Worm (Caenorhabditis elegans) whole organism, L4 larva: Measurements from ENCODE around the gene srab-16.

Experiments
- F10B5.3 ChIP-seq: sonication (generic microtip); optimal IDR thresholded peaks from 2 replicates; lab custom pipeline; 2016; ENCODE audit warnings: mild to moderate bottlenecking, missing genetic modification characterization, missing compliant biosample characterization
- F37D6.2 ChIP-seq: sonication (generic microtip); optimal IDR thresholded peaks from 2 replicates; lab custom pipeline; 2016; ENCODE audit warnings: mild to moderate bottlenecking, missing genetic modification characterization, missing compliant biosample characterization
- T20F7.1 ChIP-seq: fragments of 200-800 bp; sonication (Bioruptor generic); optimal IDR thresholded peaks from 2 replicates; lab custom pipeline; 2018; ENCODE audit warnings: mild to moderate bottlenecking, missing genetic modification characterization, missing compliant biosample characterization
- T26A8.4 ChIP-seq: fragments of 200-800 bp; sonication (Bioruptor generic); IDR thresholded peaks from 2 replicates; pipeline ENCODE4 v1.3.6; 2022; ENCODE audit warnings: missing genetic modification characterization, missing compliant biosample characterization
- ZK337.2 ChIP-seq: fragments of 200-800 bp; sonication (Bioruptor generic); IDR thresholded peaks from 2 replicates; pipeline ENCODE4 v1.3.6; 2022; ENCODE audit warnings: missing genetic modification reagents, missing genetic modification characterization, missing compliant biosample characterization
- aha-1 ChIP-seq: fragments of 150-350 bp; peaks from one replicate; lab custom pipeline; 2014; ENCODE audit warnings: missing biosample characterization, missing genetic modification characterization
- arid-1 ChIP-seq: fragments of 200-800 bp; sonication (Bioruptor generic); conservative IDR thresholded peaks from 2 replicates; pipeline ENCODE4 v1.3.6; 2022; ENCODE audit warnings: missing genetic modification reagents, missing genetic modification characterization, missing compliant biosample characterization
- ces-1 ChIP-seq: fragments of 150-350 bp; sonication (generic microtip); optimal IDR thresholded peaks from 4 replicates; lab custom pipeline; 2014; ENCODE audit warnings: missing biosample characterization, missing genetic modification reagents, missing genetic modification characterization
- cey-2 ChIP-seq: sonication (generic microtip); optimal IDR thresholded peaks from 3 replicates; lab custom pipeline; 2017; ENCODE audit warnings: missing genetic modification characterization, mild to moderate bottlenecking, missing compliant biosample characterization, antibody characterized with exemption, borderline replicate concordance; ENCODE audit not compliant: insufficient read depth
- fos-1 ChIP-seq: fragments of 150-350 bp; optimal IDR thresholded peaks from 2 replicates; lab custom pipeline; 2014; ENCODE audit warnings: missing biosample characterization, missing genetic modification characterization
- gei-8 ChIP-seq: fragments of 200-800 bp; sonication (Bioruptor generic); optimal IDR thresholded peaks from 2 replicates; lab custom pipeline; 2018; ENCODE audit warnings: mild to moderate bottlenecking, missing genetic modification characterization, missing compliant biosample characterization
- hmg-1.1 ChIP-seq: fragments of 200-800 bp; sonication (Bioruptor generic); IDR thresholded peaks from 2 replicates; pipeline ENCODE4 v1.3.6; 2022; ENCODE audit warnings: missing genetic modification reagents, missing genetic modification characterization, missing compliant biosample characterization
- lim-7 ChIP-seq: fragments of 200-800 bp; sonication (Bioruptor generic); IDR thresholded peaks from 2 replicates; pipeline ENCODE4 v1.3.6; 2022; ENCODE audit warnings: missing genetic modification characterization, missing compliant biosample characterization
- lin-13 ChIP-seq: fragments of 150-350 bp; optimal IDR thresholded peaks from 2 replicates; lab custom pipeline; 2014; ENCODE audit warnings: missing biosample characterization, missing genetic modification reagents, missing genetic modification characterization
- mep-1 ChIP-seq: fragments of 150-350 bp; sonication (generic microtip); optimal IDR thresholded peaks from 3 replicates; lab custom pipeline; 2014; ENCODE audit warnings: missing biosample characterization, missing genetic modification characterization
- nhr-41 ChIP-seq: fragments of 200-800 bp; sonication (Bioruptor generic); IDR thresholded peaks from 2 replicates; pipeline ENCODE4 v1.3.6; 2022; ENCODE audit warnings: missing genetic modification reagents, missing genetic modification characterization, missing compliant biosample characterization
- nhr-42 ChIP-seq: fragments of 200-800 bp; sonication (Bioruptor generic); IDR thresholded peaks from 2 replicates; pipeline ENCODE4 v1.3.6; 2022; ENCODE audit warnings: missing genetic modification characterization, missing compliant biosample characterization
- nhr-76 ChIP-seq: fragments of 150-350 bp; optimal IDR thresholded peaks from 2 replicates; lab custom pipeline; 2014; ENCODE audit warnings: missing biosample characterization, missing genetic modification characterization
- php-3 ChIP-seq: fragments of 200-800 bp; sonication (Bioruptor generic); IDR thresholded peaks from 2 replicates; pipeline ENCODE4 v1.3.6; 2022; ENCODE audit warnings: missing genetic modification reagents, missing genetic modification characterization, missing compliant biosample characterization
- sdz-12 ChIP-seq: fragments of 200-800 bp; sonication (Bioruptor generic); optimal IDR thresholded peaks from 2 replicates; lab custom pipeline; 2018; ENCODE audit warnings: mild to moderate bottlenecking, missing genetic modification characterization, missing compliant biosample characterization
- set-16 ChIP-seq: fragments of 200-800 bp; sonication (Bioruptor generic); IDR thresholded peaks from 2 replicates; pipeline ENCODE4 v1.3.6; 2022; ENCODE audit warnings: missing genetic modification reagents, missing genetic modification characterization, missing compliant biosample characterization
- unc-62 ChIP-seq, 3 experiments: fragments of 150-350 bp in 1 of 3; sonication (generic microtip); optimal IDR thresholded peaks in 2 of 3; peaks in 1 of 3; 1 replicate in 1 of 3; 2 replicates in 2 of 3; lab custom pipeline; 2014 to 2017; ENCODE audit warnings: missing biosample characterization in 3 of 3, missing genetic modification characterization in 3 of 3, missing genetic modification reagents in 3 of 3, missing genotype in 1 of 3
- ztf-11 ChIP-seq: fragments of 150-350 bp; optimal IDR thresholded peaks from 2 replicates; lab custom pipeline; 2014; ENCODE audit warnings: missing biosample characterization, missing genetic modification characterization

Gene srab-16

DNA sequence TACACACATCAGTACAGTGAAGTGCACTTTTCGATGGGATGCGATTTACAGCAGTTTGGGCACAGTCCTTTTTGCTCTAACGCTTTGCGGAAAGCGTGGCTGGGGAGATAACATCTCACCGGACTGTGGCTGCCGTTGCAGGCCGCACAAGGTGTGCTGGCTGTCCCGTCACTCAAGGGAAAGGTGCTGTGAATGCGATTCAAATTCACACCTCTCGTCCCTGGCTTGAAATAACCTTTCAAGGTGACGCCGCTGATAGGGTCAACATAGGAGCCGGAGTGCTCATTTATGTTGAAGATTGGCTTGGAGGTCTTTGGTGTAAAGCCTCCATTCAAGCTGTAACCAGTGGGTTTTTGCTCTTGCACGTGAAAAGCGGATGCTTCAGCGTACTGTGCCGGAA, 11.6 kb downstream of the srab-16 start:
- TF ChIP-seq ces-1 (no peak), aha-1 (tag; lab: Kevin White, UChicago) (peak; percentile 81)

ce11 chrV:797241-797640, 14.7 kb downstream of the srab-16 start:
- TF ChIP-seq cey-2 (no peak), F37D6.2 (tag; lab: Kevin White, UChicago) (no peak), php-3 (GFP tag; lab: Robert Waterston, UW) (no peak), nhr-76 (no peak), ZK337.2 (GFP tag; lab: Robert Waterston, UW) (no peak), set-16 (GFP tag; lab: Robert Waterston, UW) (no peak), T26A8.4 (GFP tag; lab: Robert Waterston, UW) (no peak), nhr-41 (GFP tag; lab: Robert Waterston, UW) (no peak)

ce11 chrV:800271-800670, 17.7 kb downstream of the srab-16 start:
- no peak for TF ChIP-seq unc-62 (GFP tag; optimal IDR thresholded peaks at IDR 0.05 in 1 of 2; lab: Kevin White, UChicago)
- no peak for TF ChIP-seq unc-62 (tag; optimal IDR thresholded peaks at IDR 0.05; lab: Kevin White, UChicago)
- TF ChIP-seq ZK337.2 (GFP tag; lab: Robert Waterston, UW) = no peak
- TF ChIP-seq lin-13 = no peak
- TF ChIP-seq php-3 (GFP tag; lab: Robert Waterston, UW) = no peak
- no peak for TF ChIP-seq F10B5.3
- TF ChIP-seq sdz-12 (GFP tag; lab: Kevin White, UChicago) = no peak
- no peak for TF ChIP-seq fos-1 (tag; lab: Kevin White, UChicago)

DNA sequence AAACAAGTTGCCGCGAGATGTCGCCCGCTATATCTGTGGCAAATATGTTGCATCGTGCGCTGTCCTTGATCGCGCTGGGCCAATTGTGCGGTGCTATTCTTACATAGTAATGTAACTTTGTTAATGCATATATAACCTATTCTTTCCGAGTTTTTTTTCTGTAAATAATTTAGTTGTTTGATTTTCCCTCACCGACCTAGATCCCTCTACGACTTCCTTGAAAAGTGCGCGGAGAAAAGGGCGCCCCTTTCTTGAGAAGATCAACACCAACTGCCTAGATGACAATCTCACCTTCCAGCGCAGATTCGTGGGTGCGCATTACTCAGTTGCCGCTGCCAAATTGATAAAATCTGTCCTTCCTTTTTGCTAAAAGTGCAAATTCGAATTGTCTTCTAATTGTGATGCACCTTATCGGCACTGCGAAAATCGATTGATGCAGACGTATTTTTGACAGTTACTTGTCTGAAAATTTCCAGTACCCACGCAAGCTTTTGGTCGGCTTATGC, 19.1 kb downstream of the srab-16 start:
- TF ChIP-seq nhr-41 (GFP tag; lab: Robert Waterston, UW) = no peak
- no peak for TF ChIP-seq lim-7
- TF ChIP-seq aha-1 (tag; lab: Kevin White, UChicago) = peak; percentile 94
- no peak for TF ChIP-seq nhr-42 (GFP tag; lab: Robert Waterston, UW)
- TF ChIP-seq arid-1 (GFP tag; lab: Robert Waterston, UW) = no peak
- no peak for TF ChIP-seq ztf-11 (tag; lab: Kevin White, UChicago)
- no peak for TF ChIP-seq mep-1 (tag; lab: Kevin White, UChicago)

ce11 chrV:802726-803125, 20.2 kb downstream of the srab-16 start:
- TF ChIP-seq aha-1 (tag; lab: Kevin White, UChicago) (peak; percentile 96), nhr-76 (no peak)

DNA sequence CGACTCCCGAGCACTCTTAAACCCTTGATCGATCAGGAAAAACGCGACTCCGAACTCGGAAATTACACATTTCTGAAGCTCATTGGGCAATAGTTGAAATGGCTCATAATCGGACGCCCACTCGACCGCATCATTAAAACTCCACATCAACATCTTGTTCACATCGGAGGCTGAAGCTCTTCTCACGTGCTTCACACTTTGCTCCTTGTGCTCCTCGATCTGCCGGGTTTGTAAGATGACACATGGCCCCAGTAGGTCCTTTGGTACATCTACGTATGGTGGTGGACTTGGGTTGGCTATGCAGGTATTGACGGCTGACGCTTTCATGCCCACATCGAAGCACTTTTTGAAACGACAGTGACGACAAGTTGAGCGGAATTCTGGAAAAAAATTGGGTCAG, 20.9 kb downstream of the srab-16 start:
- TF ChIP-seq aha-1 (tag; lab: Kevin White, UChicago) (peak; percentile 92), hmg-1.1 (no peak)
- TF ChIP-seq, all 104 proteins: peak for 1

DNA sequence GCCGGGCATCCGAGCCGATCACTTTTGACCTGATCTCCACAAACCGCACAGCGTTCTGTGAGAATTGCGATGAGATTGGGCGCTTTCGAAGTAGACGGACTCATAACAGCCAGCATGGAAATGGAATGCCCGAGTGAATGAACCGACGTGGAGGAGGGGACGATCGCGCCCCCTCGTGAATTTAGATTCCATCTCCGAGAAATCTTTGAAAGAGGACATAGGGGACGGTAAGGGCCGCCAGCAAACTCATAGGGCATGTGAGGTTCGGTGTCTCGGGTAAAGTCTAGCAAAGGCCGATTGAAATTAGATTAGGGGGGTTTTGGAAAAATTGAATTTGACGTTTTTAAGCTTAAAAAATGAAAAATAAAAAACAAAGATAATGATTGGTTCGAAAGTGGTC, 22.0 kb downstream of the srab-16 start, which contains the start of gene nhr-270:
TSS of gene nhr-270 (minus strand) at position 257 of the 400 bp plus-strand sequence.
- TF ChIP-seq gei-8 (GFP tag; lab: Kevin White, UChicago) (no peak), aha-1 (tag; lab: Kevin White, UChicago) (peak; percentile 66), nhr-42 (GFP tag; lab: Robert Waterston, UW) (no peak), unc-62 (GFP tag; optimal IDR thresholded peaks at IDR 0.05 in 1 of 2; lab: Kevin White, UChicago) (peak in 1 of 2 experiments; percentile 91), unc-62 (tag; optimal IDR thresholded peaks at IDR 0.05; lab: Kevin White, UChicago) (no peak)

- TF ChIP-seq unc-62 (GFP tag; optimal IDR thresholded peaks at IDR 0.05 in 1 of 2; lab: Kevin White, UChicago) = peak in 1 of 2 experiments; percentile 90
- no peak for TF ChIP-seq unc-62 (tag; optimal IDR thresholded peaks at IDR 0.05; lab: Kevin White, UChicago)
- no peak for TF ChIP-seq T20F7.1 (GFP tag; lab: Kevin White, UChicago)
These were observed 25.7 kb downstream of the srab-16 start for ce11 chrV:808260-808659.
